Worm (Caenorhabditis elegans) whole organism, L4 larva: Measurements from ENCODE around the gene M151.3.

ENCODE experiments used
- F26F4.8 ChIP-seq: fragments of 200-800 bp; sonication (Bioruptor generic); conservative IDR thresholded peaks from 2 replicates; pipeline ENCODE4 v1.3.6; 2022; ENCODE audit warnings: missing genetic modification characterization, missing compliant biosample characterization
- F44E2.7 ChIP-seq: fragments of 200-800 bp; sonication (Bioruptor generic); IDR thresholded peaks from 2 replicates; pipeline ENCODE4 v2.1.2; 2022; ENCODE audit warnings: missing genetic modification characterization, missing compliant biosample characterization
- T20F7.1 ChIP-seq: fragments of 200-800 bp; sonication (Bioruptor generic); optimal IDR thresholded peaks from 2 replicates; lab custom pipeline; 2018; ENCODE audit warnings: mild to moderate bottlenecking, missing genetic modification characterization, missing compliant biosample characterization
- Y5F2A.4 ChIP-seq: fragments of 200-800 bp; sonication (Bioruptor generic); optimal IDR thresholded peaks from 2 replicates; lab custom pipeline; 2018; ENCODE audit warnings: mild to moderate bottlenecking, missing genetic modification characterization, missing compliant biosample characterization
- ZK337.2 ChIP-seq: fragments of 200-800 bp; sonication (Bioruptor generic); IDR thresholded peaks from 2 replicates; pipeline ENCODE4 v1.3.6; 2022; ENCODE audit warnings: missing genetic modification reagents, missing genetic modification characterization, missing compliant biosample characterization
- aha-1 ChIP-seq: fragments of 150-350 bp; peaks from one replicate; lab custom pipeline; 2014; ENCODE audit warnings: missing biosample characterization, missing genetic modification characterization
- aly-2 ChIP-seq: sonication (generic microtip); optimal IDR thresholded peaks from 2 replicates; lab custom pipeline; 2018; ENCODE audit warnings: missing biosample characterization, missing genetic modification characterization
- ceh-20 ChIP-seq: fragments of 200-800 bp; sonication (Bioruptor generic); IDR thresholded peaks from 2 replicates; pipeline ENCODE4 v1.3.6; 2022; ENCODE audit warnings: missing genetic modification reagents, missing genetic modification characterization, missing compliant biosample characterization
- cey-2 ChIP-seq: sonication (generic microtip); optimal IDR thresholded peaks from 3 replicates; lab custom pipeline; 2017; ENCODE audit warnings: missing genetic modification characterization, mild to moderate bottlenecking, missing compliant biosample characterization, antibody characterized with exemption, borderline replicate concordance; ENCODE audit not compliant: insufficient read depth
- dmd-6 ChIP-seq: fragments of 200-800 bp; sonication (Bioruptor generic); IDR thresholded peaks from 2 replicates; pipeline ENCODE4 v1.3.6; 2022; ENCODE audit warnings: missing genetic modification reagents, missing genetic modification characterization, missing compliant biosample characterization
- dmd-8 ChIP-seq: fragments of 200-800 bp; sonication (Bioruptor generic); IDR thresholded peaks from 2 replicates; pipeline ENCODE4 v1.3.6; 2022; ENCODE audit warnings: missing genetic modification characterization, missing compliant biosample characterization
- dpl-1 ChIP-seq: fragments of 150-350 bp; optimal IDR thresholded peaks from 2 replicates; lab custom pipeline; 2014; ENCODE audit warnings: missing biosample characterization, missing genetic modification reagents, missing genetic modification characterization
- duxl-1 ChIP-seq: sonication (generic microtip); optimal IDR thresholded peaks from 2 replicates; lab custom pipeline; 2016; ENCODE audit warnings: mild to moderate bottlenecking, missing genetic modification characterization, moderate library complexity, missing compliant biosample characterization; ENCODE audit not compliant: poor library complexity
- dve-1 ChIP-seq: sonication (generic microtip); optimal IDR thresholded peaks from 2 replicates; lab custom pipeline; 2017; ENCODE audit warnings: antibody characterized with exemption, mild to moderate bottlenecking, missing genetic modification characterization, missing compliant biosample characterization; ENCODE audit not compliant: insufficient read depth
- fkh-10 ChIP-seq: fragments of 150-350 bp; optimal IDR thresholded peaks from 2 replicates; lab custom pipeline; 2014; ENCODE audit warnings: missing biosample characterization, missing genetic modification reagents, missing genetic modification characterization
- fos-1 ChIP-seq: fragments of 150-350 bp; optimal IDR thresholded peaks from 2 replicates; lab custom pipeline; 2014; ENCODE audit warnings: missing biosample characterization, missing genetic modification characterization
- hlh-30 ChIP-seq: sonication (generic microtip); optimal IDR thresholded peaks from 2 replicates; lab custom pipeline; 2017; ENCODE audit warnings: antibody characterized with exemption, mild to moderate bottlenecking, missing genetic modification characterization, missing compliant biosample characterization; ENCODE audit not compliant: insufficient read depth
- lin-29 ChIP-seq: fragments of 200-800 bp; sonication (Bioruptor generic); IDR thresholded peaks from 2 replicates; pipeline ENCODE4 v1.3.6; 2022; ENCODE audit warnings: missing genetic modification reagents, missing genetic modification characterization, missing compliant biosample characterization
- lin-38 ChIP-seq: fragments of 200-800 bp; sonication (Bioruptor generic); IDR thresholded peaks from 2 replicates; pipeline ENCODE4 v1.3.6; 2022; ENCODE audit warnings: missing genetic modification reagents, missing genetic modification characterization, missing compliant biosample characterization
- madf-5 ChIP-seq, 2 experiments: fragments of 200-800 bp; sonication (Bioruptor generic); IDR thresholded peaks; 2 replicates each; pipeline ENCODE4 v1.3.6; 2022; ENCODE audit warnings: missing compliant biosample characterization in 2 of 2, missing genetic modification characterization in 2 of 2
- mep-1 ChIP-seq: fragments of 150-350 bp; sonication (generic microtip); optimal IDR thresholded peaks from 3 replicates; lab custom pipeline; 2014; ENCODE audit warnings: missing biosample characterization, missing genetic modification characterization
- mes-2 ChIP-seq: sonication (generic microtip); optimal IDR thresholded peaks from 2 replicates; lab custom pipeline; 2016; ENCODE audit warnings: missing genotype, mild to moderate bottlenecking, missing genetic modification characterization, missing compliant biosample characterization; ENCODE audit not compliant: poor library complexity, severe bottlenecking
- mxl-2 ChIP-seq: fragments of 200-800 bp; sonication (Bioruptor generic); conservative IDR thresholded peaks from 2 replicates; pipeline ENCODE4 v1.3.6; 2022; ENCODE audit warnings: missing genetic modification reagents, missing genetic modification characterization, missing compliant biosample characterization
- mxl-3 ChIP-seq: fragments of 200-800 bp; sonication (Bioruptor generic); optimal IDR thresholded peaks from 2 replicates; lab custom pipeline; 2018; ENCODE audit warnings: mild to moderate bottlenecking, missing genetic modification characterization, missing compliant biosample characterization
- nhr-111 ChIP-seq: fragments of 200-800 bp; sonication (Bioruptor generic); optimal IDR thresholded peaks from 2 replicates; lab custom pipeline; 2018; ENCODE audit warnings: mild to moderate bottlenecking, missing genetic modification characterization, missing compliant biosample characterization
- nhr-28 ChIP-seq: fragments of 150-350 bp; optimal IDR thresholded peaks from 2 replicates; lab custom pipeline; 2014; ENCODE audit warnings: missing biosample characterization, missing genetic modification characterization
- nhr-41 ChIP-seq: fragments of 200-800 bp; sonication (Bioruptor generic); IDR thresholded peaks from 2 replicates; pipeline ENCODE4 v1.3.6; 2022; ENCODE audit warnings: missing genetic modification reagents, missing genetic modification characterization, missing compliant biosample characterization
- nhr-48 ChIP-seq: sonication (generic microtip); optimal IDR thresholded peaks from 2 replicates; lab custom pipeline; 2016; ENCODE audit warnings: mild to moderate bottlenecking, missing genetic modification characterization, missing compliant biosample characterization
- nhr-6 ChIP-seq: fragments of 150-350 bp; optimal IDR thresholded peaks from 2 replicates; lab custom pipeline; 2014; ENCODE audit warnings: missing biosample characterization, missing genetic modification characterization
- nhr-76 ChIP-seq: fragments of 150-350 bp; optimal IDR thresholded peaks from 2 replicates; lab custom pipeline; 2014; ENCODE audit warnings: missing biosample characterization, missing genetic modification characterization
- nhr-77 ChIP-seq: fragments of 150-350 bp; optimal IDR thresholded peaks from 2 replicates; lab custom pipeline; 2014; ENCODE audit warnings: missing biosample characterization, missing genetic modification characterization
- pha-4 ChIP-seq, 2 experiments: fragments of 150-350 bp in 1 of 2; fragments of 200-800 bp in 1 of 2; sonication (Bioruptor generic) in 1 of 2; IDR thresholded peaks in 1 of 2; optimal IDR thresholded peaks in 1 of 2; 2 replicates each; pipeline versions ENCODE4 v1.3.6 to Lab custom; 2014 to 2022; ENCODE audit warnings: missing genetic modification characterization in 2 of 2, missing genetic modification reagents in 2 of 2, missing biosample characterization in 1 of 2, missing compliant biosample characterization in 1 of 2
- pqm-1 ChIP-seq: sonication (generic microtip); optimal IDR thresholded peaks from 2 replicates; lab custom pipeline; 2017; ENCODE audit warnings: missing biosample characterization, missing genetic modification characterization
- snpc-4 ChIP-seq: fragments of 150-350 bp; optimal IDR thresholded peaks from 2 replicates; lab custom pipeline; 2014; ENCODE audit warnings: missing biosample characterization, missing genetic modification characterization
- spr-3 ChIP-seq: fragments of 200-800 bp; sonication (Bioruptor generic); optimal IDR thresholded peaks from 2 replicates; lab custom pipeline; 2018; ENCODE audit warnings: mild to moderate bottlenecking, missing genetic modification characterization, missing compliant biosample characterization
- unc-62 ChIP-seq, 3 experiments: fragments of 150-350 bp in 1 of 3; sonication (generic microtip); optimal IDR thresholded peaks in 2 of 3; peaks in 1 of 3; 1 replicate in 1 of 3; 2 replicates in 2 of 3; lab custom pipeline; 2014 to 2017; ENCODE audit warnings: missing biosample characterization in 3 of 3, missing genetic modification characterization in 3 of 3, missing genetic modification reagents in 3 of 3, missing genotype in 1 of 3
- zfp-2 ChIP-seq: sonication (generic microtip); optimal IDR thresholded peaks from 2 replicates; lab custom pipeline; 2016; ENCODE audit warnings: mild to moderate bottlenecking, missing genetic modification characterization, missing compliant biosample characterization

Gene M151.3

ce11 chrII:3616615-3617014, 10.4 kb upstream of the M151.3 start:
- TF ChIP-seq nhr-28 (tag; lab: Kevin White, UChicago) (no peak), duxl-1 (tag; lab: Kevin White, UChicago) (peak; percentile 86), aly-2 (tag; lab: Kevin White, UChicago) (no peak), dmd-6 (GFP tag; lab: Robert Waterston, UW) (no peak), unc-62 (GFP tag; optimal IDR thresholded peaks at IDR 0.05 in 1 of 2; lab: Kevin White, UChicago) (peak in 1 of 2 experiments; percentile 5), unc-62 (tag; optimal IDR thresholded peaks at IDR 0.05; lab: Kevin White, UChicago) (no peak), mes-2 (tag; lab: Kevin White, UChicago) (peak; percentile 1), F26F4.8 (GFP tag; lab: Robert Waterston, UW) (no peak), zfp-2 (tag; lab: Kevin White, UChicago) (no peak)
- TF ChIP-seq, all 104 proteins: peak for 3

- TF ChIP-seq nhr-77 (tag; lab: Kevin White, UChicago): no peak
- TF ChIP-seq cey-2: no peak
- no peak for TF ChIP-seq snpc-4
- no peak for TF ChIP-seq fkh-10 (GFP tag; lab: Kevin White, UChicago)
- TF ChIP-seq ZK337.2 (GFP tag; lab: Robert Waterston, UW): no peak
- TF ChIP-seq dve-1 (tag; lab: Kevin White, UChicago): no peak
- TF ChIP-seq spr-3 (GFP tag; lab: Kevin White, UChicago): no peak
- no peak for TF ChIP-seq ceh-20 (GFP tag; lab: Robert Waterston, UW)
- no peak for TF ChIP-seq hlh-30
- no peak for TF ChIP-seq pqm-1 (tag; lab: Kevin White, UChicago)
- no peak for TF ChIP-seq nhr-48
- TF ChIP-seq, all 104 proteins: peak for 0
Observed at ce11 chrII:3617512-3617911, 9.5 kb upstream of the M151.3 start, which contains the start of gene F40E12.1. Gene F40E12.1 (plus strand): TSS chrII:3617812.

- TF ChIP-seq nhr-6 (tag; lab: Kevin White, UChicago) (no peak), aha-1 (tag; lab: Kevin White, UChicago) (peak; percentile 48)
Observed at ce11 chrII:3620862-3621261, 6.1 kb upstream of the M151.3 start.

- no peak for TF ChIP-seq nhr-111 (GFP tag; lab: Kevin White, UChicago)
- TF ChIP-seq F26F4.8 (GFP tag; lab: Robert Waterston, UW): no peak
- no peak for TF ChIP-seq mxl-2 (GFP tag; lab: Robert Waterston, UW)
- no peak for TF ChIP-seq Y5F2A.4 (GFP tag; lab: Kevin White, UChicago)
- no peak for TF ChIP-seq mxl-3 (GFP tag; lab: Kevin White, UChicago)
- TF ChIP-seq mep-1: no peak
- TF ChIP-seq madf-5 (GFP tag; IDR thresholded peaks at IDR 0.05; lab: Robert Waterston, UW): no peak
- no peak for TF ChIP-seq nhr-41 (GFP tag; lab: Robert Waterston, UW)
- TF ChIP-seq aly-2 (tag; lab: Kevin White, UChicago): no peak
- no peak for TF ChIP-seq F44E2.7 (GFP tag; lab: Robert Waterston, UW)
- TF ChIP-seq pha-4 (GFP tag; IDR thresholded peaks at IDR 0.05; lab: Robert Waterston, UW): no peak
- TF ChIP-seq pha-4 (tag; optimal IDR thresholded peaks at IDR 0.05; lab: Kevin White, UChicago): no peak
- TF ChIP-seq dmd-8: no peak
Observed at ce11 chrII:3622014-3622413, 5.0 kb upstream of the M151.3 start, which contains the start of gene M151.7. Gene M151.7 (plus strand): TSS chrII:3622314.

- TF ChIP-seq lin-29 (no peak), nhr-76 (no peak), unc-62 (GFP tag; optimal IDR thresholded peaks at IDR 0.05 in 1 of 2; lab: Kevin White, UChicago) (no peak), unc-62 (tag; optimal IDR thresholded peaks at IDR 0.05; lab: Kevin White, UChicago) (no peak), fos-1 (tag; lab: Kevin White, UChicago) (no peak), dpl-1 (GFP tag; lab: Kevin White, UChicago) (no peak), nhr-111 (GFP tag; lab: Kevin White, UChicago) (no peak), lin-38 (no peak), T20F7.1 (GFP tag; lab: Kevin White, UChicago) (no peak), nhr-77 (tag; lab: Kevin White, UChicago) (no peak)
Observed at ce11 chrII:3630810-3631209, 3.8 kb downstream of the M151.3 start, which contains the start of gene M151.2. Gene M151.2 (plus strand): TSS chrII:3631110.
